Worm (Caenorhabditis elegans) whole organism, late embryonic: Measurements from ENCODE around the gene sop-2.
A peak's percentile ranks its signal among the peaks of the same experiment; 100 is the strongest.

ENCODE experiments used
- C08G9.2 ChIP-seq: sonication (generic microtip); optimal IDR thresholded peaks from 2 replicates; lab custom pipeline; 2016; ENCODE audit warnings: mild to moderate bottlenecking, missing genetic modification characterization, moderate library complexity, missing compliant biosample characterization
- C38D4.7 ChIP-seq: fragments of 200-800 bp; sonication (Bioruptor generic); optimal IDR thresholded peaks from 2 replicates; lab custom pipeline; 2018; ENCODE audit warnings: mild to moderate bottlenecking, missing genetic modification characterization, moderate library complexity, missing compliant biosample characterization
- K02D7.2 ChIP-seq: sonication (generic microtip); optimal IDR thresholded peaks from 2 replicates; lab custom pipeline; 2017; ENCODE audit warnings: mild to moderate bottlenecking, missing genetic modification characterization, missing compliant biosample characterization
- K09A11.1 ChIP-seq: sonication (generic microtip); optimal IDR thresholded peaks from 2 replicates; lab custom pipeline; 2017; ENCODE audit warnings: antibody characterized with exemption, mild to moderate bottlenecking, missing genetic modification characterization, missing compliant biosample characterization; ENCODE audit not compliant: insufficient read depth
- ahr-1 ChIP-seq: sonication (generic microtip); optimal IDR thresholded peaks from 2 replicates; lab custom pipeline; 2016; ENCODE audit warnings: missing genetic modification characterization, missing compliant biosample characterization
- ceh-18 ChIP-seq: sonication (generic microtip); optimal IDR thresholded peaks from 2 replicates; lab custom pipeline; 2016; ENCODE audit warnings: missing genetic modification characterization, missing compliant biosample characterization
- ceh-19 ChIP-seq: fragments of 200-800 bp; sonication (Bioruptor generic); optimal IDR thresholded peaks from 2 replicates; lab custom pipeline; 2018; ENCODE audit warnings: mild to moderate bottlenecking, missing genetic modification characterization, missing compliant biosample characterization
- ceh-22 ChIP-seq: sonication (generic microtip); optimal IDR thresholded peaks from 2 replicates; lab custom pipeline; 2017; ENCODE audit warnings: missing biosample characterization, missing genetic modification characterization
- ceh-24 ChIP-seq: sonication (generic microtip); optimal IDR thresholded peaks from 2 replicates; lab custom pipeline; 2016; ENCODE audit warnings: mild to moderate bottlenecking, missing genetic modification characterization, missing compliant biosample characterization
- ceh-31 ChIP-seq: sonication (generic microtip); optimal IDR thresholded peaks from 2 replicates; lab custom pipeline; 2016; ENCODE audit warnings: missing genetic modification characterization, missing compliant biosample characterization
- ceh-9 ChIP-seq: sonication (generic microtip); optimal IDR thresholded peaks from 2 replicates; lab custom pipeline; 2016; ENCODE audit warnings: mild to moderate bottlenecking, missing genetic modification characterization, inconsistent platforms, missing compliant biosample characterization
- che-1 ChIP-seq: sonication (generic microtip); optimal IDR thresholded peaks from 2 replicates; lab custom pipeline; 2016; ENCODE audit warnings: mild to moderate bottlenecking, missing genetic modification characterization, missing compliant biosample characterization
- elt-2 ChIP-seq: sonication (generic microtip); optimal IDR thresholded peaks from 2 replicates; lab custom pipeline; 2016; ENCODE audit warnings: missing genetic modification reagents, missing genetic modification characterization, missing compliant biosample characterization
- fax-1 ChIP-seq: sonication (generic microtip); optimal IDR thresholded peaks from 2 replicates; lab custom pipeline; 2016; ENCODE audit warnings: missing genotype, missing genetic modification characterization, missing compliant biosample characterization
- fkh-10 ChIP-seq: fragments of 150-350 bp; optimal IDR thresholded peaks from 2 replicates; lab custom pipeline; 2014; ENCODE audit warnings: missing biosample characterization, missing genetic modification reagents, missing genetic modification characterization
- hlh-15 ChIP-seq: sonication (generic microtip); optimal IDR thresholded peaks from 2 replicates; lab custom pipeline; 2016; ENCODE audit warnings: missing genetic modification characterization, missing compliant biosample characterization
- hlh-30 ChIP-seq: sonication (generic microtip); optimal IDR thresholded peaks from 2 replicates; lab custom pipeline; 2017; ENCODE audit warnings: antibody characterized with exemption, missing genetic modification characterization, missing compliant biosample characterization; ENCODE audit not compliant: insufficient read depth
- hlh-6 ChIP-seq: sonication (generic microtip); optimal IDR thresholded peaks from 2 replicates; lab custom pipeline; 2016; ENCODE audit warnings: missing genotype, missing genetic modification characterization, missing compliant biosample characterization
- lin-11 ChIP-seq: fragments of 200-800 bp; sonication (Bioruptor generic); optimal IDR thresholded peaks from 2 replicates; lab custom pipeline; 2018; ENCODE audit warnings: mild to moderate bottlenecking, missing genetic modification characterization, missing compliant biosample characterization
- madf-2 ChIP-seq: sonication (generic microtip); optimal IDR thresholded peaks from 2 replicates; lab custom pipeline; 2017; ENCODE audit warnings: missing genetic modification characterization, missing compliant biosample characterization
- mec-3 ChIP-seq: sonication (generic microtip); optimal IDR thresholded peaks from 2 replicates; lab custom pipeline; 2016; ENCODE audit warnings: borderline replicate concordance, missing genetic modification characterization, missing compliant biosample characterization
- nhr-232 ChIP-seq: sonication (generic microtip); optimal IDR thresholded peaks from 2 replicates; lab custom pipeline; 2016; ENCODE audit warnings: missing genetic modification characterization, missing compliant biosample characterization
- npax-4 ChIP-seq: sonication (generic microtip); optimal IDR thresholded peaks from 2 replicates; lab custom pipeline; 2016; ENCODE audit warnings: missing genetic modification characterization, missing compliant biosample characterization
- pag-3 ChIP-seq: sonication (generic microtip); optimal IDR thresholded peaks from 2 replicates; lab custom pipeline; 2016; ENCODE audit warnings: missing compliant biosample characterization, missing genetic modification characterization, borderline replicate concordance
- pqm-1 ChIP-seq: sonication (generic microtip); optimal IDR thresholded peaks from 2 replicates; lab custom pipeline; 2016; ENCODE audit warnings: missing genetic modification characterization, missing compliant biosample characterization
- sdc-2 ChIP-seq: sonication (generic microtip); optimal IDR thresholded peaks from 2 replicates; lab custom pipeline; 2016; ENCODE audit warnings: missing genotype, missing genetic modification characterization, missing compliant biosample characterization
- syd-9 ChIP-seq: sonication (generic microtip); optimal IDR thresholded peaks from 2 replicates; lab custom pipeline; 2016; ENCODE audit warnings: mild to moderate bottlenecking, missing genetic modification characterization, moderate library complexity, missing compliant biosample characterization
- tbx-7 ChIP-seq: sonication (generic microtip); optimal IDR thresholded peaks from 2 replicates; lab custom pipeline; 2016; ENCODE audit warnings: missing genotype, missing genetic modification characterization, missing compliant biosample characterization
- unc-3 ChIP-seq, 2 experiments: fragments of 200-800 bp in 1 of 2; sonication (Bioruptor generic) in 1 of 2; sonication (generic microtip) in 1 of 2; conservative IDR thresholded peaks in 1 of 2; optimal IDR thresholded peaks in 1 of 2; 2 replicates each; pipeline versions ENCODE4 v1.3.6 to Lab custom; 2016 to 2022; ENCODE audit warnings: missing compliant biosample characterization in 2 of 2, missing genetic modification characterization in 2 of 2, missing genetic modification reagents in 1 of 2
- unc-42 ChIP-seq: sonication (generic microtip); optimal IDR thresholded peaks from 2 replicates; lab custom pipeline; 2016; ENCODE audit warnings: missing genotype, missing genetic modification characterization, missing compliant biosample characterization
- unc-55 ChIP-seq: sonication (generic microtip); optimal IDR thresholded peaks from 2 replicates; lab custom pipeline; 2017; ENCODE audit warnings: missing biosample characterization, missing genetic modification reagents, missing genetic modification characterization
- zip-5 ChIP-seq: sonication (generic microtip); optimal IDR thresholded peaks from 2 replicates; lab custom pipeline; 2016; ENCODE audit warnings: missing genetic modification characterization, missing compliant biosample characterization
- ztf-16 ChIP-seq: sonication (generic microtip); optimal IDR thresholded peaks from 2 replicates; lab custom pipeline; 2017; ENCODE audit warnings: missing genetic modification characterization, missing compliant biosample characterization

sop-2 gene

DNA sequence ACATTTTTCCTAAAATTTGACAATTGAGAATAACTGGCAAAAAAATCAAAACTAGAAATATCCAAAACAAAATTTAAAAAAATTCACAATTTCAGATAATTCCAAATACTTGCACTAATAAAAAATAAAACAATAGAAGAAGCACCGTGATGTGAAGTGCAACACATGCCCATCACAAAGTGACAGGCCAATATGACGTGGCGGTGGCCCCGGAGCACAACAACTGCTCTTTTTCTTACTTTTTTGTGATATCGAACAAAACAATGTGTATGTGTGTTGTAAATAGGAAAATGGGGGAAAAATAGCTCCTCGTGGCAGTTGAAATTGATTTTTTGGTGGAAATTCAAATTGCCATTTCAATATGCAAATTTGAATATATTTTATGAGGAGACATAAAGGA, 14.1 kb downstream of the sop-2 start:
- no peak for TF ChIP-seq unc-3 (GFP tag; conservative IDR thresholded peaks at IDR 0.05; lab: Robert Waterston, UW)
- no peak for TF ChIP-seq unc-3 (tag; optimal IDR thresholded peaks at IDR 0.05; lab: Kevin White, UChicago)
- TF ChIP-seq unc-55, result peak; percentile 96

DNA sequence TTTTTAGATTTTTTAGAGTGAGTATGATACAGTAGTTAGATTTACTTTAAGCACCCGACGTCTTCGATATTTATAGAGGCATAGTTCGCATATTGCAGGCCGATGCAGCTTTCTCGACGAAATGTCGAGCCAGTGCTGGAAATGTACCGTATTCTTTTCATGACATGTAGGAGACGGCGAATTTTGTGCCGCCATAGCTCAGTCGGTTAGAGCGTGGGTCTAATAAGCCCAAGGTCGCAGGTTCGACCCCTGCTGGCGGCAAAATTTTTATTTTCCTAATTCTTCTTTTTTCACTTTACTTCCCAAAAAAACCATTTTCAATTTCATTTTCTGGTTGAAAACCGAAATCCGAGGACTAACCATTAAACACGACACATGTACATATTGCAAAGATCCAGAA, 22.5 kb downstream of the sop-2 start:
- no peak for TF ChIP-seq fax-1
- TF ChIP-seq ahr-1 (tag; lab: Kevin White, UChicago), result no peak
- no peak for TF ChIP-seq zip-5 (tag; lab: Kevin White, UChicago)
- no peak for TF ChIP-seq che-1 (tag; lab: Kevin White, UChicago)
- no peak for TF ChIP-seq nhr-232 (tag; lab: Kevin White, UChicago)
- TF ChIP-seq pag-3 (tag; lab: Kevin White, UChicago), result no peak
- TF ChIP-seq ceh-24, result no peak
- no peak for TF ChIP-seq ztf-16 (tag; lab: Kevin White, UChicago)
- no peak for TF ChIP-seq ceh-31 (tag; lab: Kevin White, UChicago)
- no peak for TF ChIP-seq C08G9.2 (tag; lab: Kevin White, UChicago)
- no peak for TF ChIP-seq unc-42 (tag; lab: Kevin White, UChicago)
- no peak for TF ChIP-seq sdc-2 (tag; lab: Kevin White, UChicago)
- no peak for TF ChIP-seq lin-11 (tag; lab: Kevin White, UChicago)
- TF ChIP-seq C38D4.7 (GFP tag; lab: Kevin White, UChicago), result no peak
- TF ChIP-seq ceh-22 (tag; lab: Kevin White, UChicago), result no peak
- TF ChIP-seq ceh-9 (tag; lab: Kevin White, UChicago), result no peak
- no peak for TF ChIP-seq hlh-15 (tag; lab: Kevin White, UChicago)

DNA sequence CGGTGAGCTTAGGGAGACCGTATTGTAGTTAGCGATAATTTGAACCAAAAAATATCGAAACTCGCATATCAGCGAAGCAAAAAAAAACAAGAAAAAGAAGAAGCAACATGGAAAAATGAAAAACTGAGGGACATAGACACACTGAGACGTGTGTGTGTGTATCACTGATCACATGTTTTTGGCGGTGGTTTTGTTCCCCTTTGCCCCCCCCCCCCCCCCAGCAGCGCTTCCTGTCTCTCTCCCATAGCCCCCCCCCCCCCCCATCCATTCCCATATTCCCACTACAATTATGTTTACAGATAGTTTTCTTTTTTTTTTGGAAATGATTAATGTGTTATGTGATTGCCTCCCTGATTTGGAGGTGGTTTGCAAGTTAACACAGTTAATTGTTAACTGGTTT, 29.5 kb downstream of the sop-2 start:
- TF ChIP-seq nhr-232 (tag; lab: Kevin White, UChicago) (no peak), mec-3 (tag; lab: Kevin White, UChicago) (no peak), ceh-18 (tag; lab: Kevin White, UChicago) (no peak), hlh-30 (no peak), C08G9.2 (tag; lab: Kevin White, UChicago) (no peak), K09A11.1 (tag; lab: Kevin White, UChicago) (no peak), elt-2 (no peak)

DNA sequence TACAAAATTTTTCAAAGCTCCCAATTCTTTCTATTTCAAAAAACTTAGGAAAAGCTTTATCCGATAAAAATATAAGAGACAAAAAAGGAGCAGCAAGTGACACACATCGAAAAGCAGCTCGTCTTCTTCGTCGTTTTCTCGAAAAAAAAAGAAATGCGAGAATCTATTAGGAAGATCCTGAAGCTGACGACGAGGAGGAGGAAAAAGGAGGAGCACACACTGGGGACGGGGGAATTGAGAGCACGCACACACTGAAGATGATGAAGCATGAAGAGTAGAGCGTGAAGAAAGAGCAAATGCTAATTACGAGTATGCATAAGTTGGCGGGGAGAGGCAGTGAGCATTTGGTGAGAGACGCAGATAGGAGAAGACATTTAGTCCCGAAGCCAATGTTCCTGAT, 34.2 kb downstream of the sop-2 start:
- TF ChIP-seq nhr-232 (tag; lab: Kevin White, UChicago) (no peak), ceh-9 (tag; lab: Kevin White, UChicago) (no peak), ceh-22 (tag; lab: Kevin White, UChicago) (no peak), K02D7.2 (tag; lab: Kevin White, UChicago) (no peak), unc-55 (no peak), hlh-6 (tag; lab: Kevin White, UChicago) (no peak), C38D4.7 (GFP tag; lab: Kevin White, UChicago) (no peak), pqm-1 (tag; lab: Kevin White, UChicago) (no peak), fkh-10 (GFP tag; lab: Kevin White, UChicago) (no peak), madf-2 (tag; lab: Kevin White, UChicago) (no peak), tbx-7 (no peak), ceh-31 (tag; lab: Kevin White, UChicago) (peak; percentile 47), unc-42 (tag; lab: Kevin White, UChicago) (peak; percentile 63)

DNA sequence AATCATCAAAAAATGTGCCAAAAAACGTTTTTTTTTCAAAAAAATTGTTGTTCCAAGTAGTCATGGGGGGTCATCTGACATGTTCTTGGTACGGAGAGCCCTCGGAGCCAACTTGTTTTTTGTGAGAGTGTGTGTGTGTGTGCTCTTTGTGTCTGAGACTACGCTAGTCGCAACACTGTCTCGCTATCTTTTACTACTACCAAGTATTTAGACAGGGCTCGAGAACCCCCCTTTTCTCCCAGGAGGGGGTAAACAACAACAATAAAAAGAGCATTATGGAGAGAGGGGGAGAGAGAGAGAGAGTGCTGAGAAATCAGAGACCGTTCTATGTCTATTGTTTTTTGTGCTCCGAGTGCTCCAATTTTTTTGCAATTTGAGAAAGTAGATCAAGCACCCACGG, 39.0 kb downstream of the sop-2 start:
- TF ChIP-seq npax-4 (tag; lab: Kevin White, UChicago) (no peak), syd-9 (tag; lab: Kevin White, UChicago) (no peak), ceh-19 (GFP tag; lab: Kevin White, UChicago) (no peak)
- TF ChIP-seq, all 69 proteins: peak for 0
